Worm (Caenorhabditis elegans) whole organism, young adult: ENCODE results near the gene daf-31.
A peak's percentile ranks its signal among the peaks of the same experiment; 100 is the strongest.

ENCODE experiments used
- B0261.1 ChIP-seq: sonication (generic microtip); optimal IDR thresholded peaks from 2 replicates; lab custom pipeline; 2016; ENCODE audit warnings: mild to moderate bottlenecking, missing genetic modification characterization, moderate library complexity, missing compliant biosample characterization
- B0336.3 ChIP-seq: fragments of 200-800 bp; sonication (Bioruptor generic); IDR thresholded peaks from 2 replicates; pipeline ENCODE4 v1.3.6; 2022; ENCODE audit warnings: missing genetic modification characterization, missing compliant biosample characterization
- F22D6.2 ChIP-seq: sonication (generic microtip); optimal IDR thresholded peaks from 2 replicates; lab custom pipeline; 2016; ENCODE audit warnings: mild to moderate bottlenecking, missing genetic modification characterization, missing compliant biosample characterization
- F37B4.10 ChIP-seq: fragments of 200-800 bp; sonication (Bioruptor generic); IDR thresholded peaks from 2 replicates; pipeline ENCODE4 v1.3.6; 2022; ENCODE audit warnings: missing genetic modification characterization, missing compliant biosample characterization
- F39B2.1 ChIP-seq: fragments of 200-800 bp; sonication (Bioruptor generic); IDR thresholded peaks from 2 replicates; pipeline ENCODE4 v1.3.6; 2022; ENCODE audit warnings: missing genetic modification reagents, missing genetic modification characterization, missing compliant biosample characterization
- F52B5.7 ChIP-seq: sonication (generic microtip); optimal IDR thresholded peaks from 2 replicates; lab custom pipeline; 2016; ENCODE audit warnings: mild to moderate bottlenecking, missing genetic modification characterization, missing compliant biosample characterization
- F55B11.4 ChIP-seq: sonication (generic microtip); optimal IDR thresholded peaks from 2 replicates; lab custom pipeline; 2016; ENCODE audit warnings: missing compliant biosample characterization, missing genetic modification characterization, borderline replicate concordance; ENCODE audit not compliant: insufficient read depth
- F57C9.4 ChIP-seq: sonication (generic microtip); optimal IDR thresholded peaks from 2 replicates; lab custom pipeline; 2017; ENCODE audit warnings: mild to moderate bottlenecking, missing genetic modification characterization, missing compliant biosample characterization
- Y53G8AR.9 ChIP-seq: fragments of 200-800 bp; sonication (Bioruptor generic); conservative IDR thresholded peaks from 2 replicates; pipeline ENCODE4 v1.3.6; 2022; ENCODE audit warnings: missing genetic modification reagents, missing genetic modification characterization, missing compliant biosample characterization
- Y95B8A.8 ChIP-seq: fragments of 200-800 bp; sonication (Bioruptor generic); IDR thresholded peaks from 2 replicates; pipeline ENCODE4 v1.3.6; 2022; ENCODE audit warnings: missing genetic modification reagents, missing genetic modification characterization, missing compliant biosample characterization
- atf-7 ChIP-seq: sonication (generic microtip); optimal IDR thresholded peaks from 2 replicates; lab custom pipeline; 2017; ENCODE audit warnings: mild to moderate bottlenecking, missing genetic modification characterization, missing compliant biosample characterization
- athp-1 ChIP-seq: sonication (generic microtip); optimal IDR thresholded peaks from 2 replicates; lab custom pipeline; 2017; ENCODE audit warnings: mild to moderate bottlenecking, missing genetic modification characterization, missing compliant biosample characterization
- attf-5 ChIP-seq: fragments of 200-800 bp; sonication (Bioruptor generic); optimal IDR thresholded peaks from 2 replicates; lab custom pipeline; 2018; ENCODE audit warnings: mild to moderate bottlenecking, missing genetic modification characterization, missing compliant biosample characterization
- dpff-1 ChIP-seq: sonication (generic microtip); optimal IDR thresholded peaks from 2 replicates; lab custom pipeline; 2017; ENCODE audit warnings: mild to moderate bottlenecking, missing genetic modification characterization, missing compliant biosample characterization
- ets-4 ChIP-seq: fragments of 200-800 bp; sonication (Bioruptor generic); optimal IDR thresholded peaks from 2 replicates; lab custom pipeline; 2018; ENCODE audit warnings: mild to moderate bottlenecking, missing genetic modification characterization, missing compliant biosample characterization
- fkh-3 ChIP-seq: sonication (generic microtip); optimal IDR thresholded peaks from 2 replicates; lab custom pipeline; 2016; ENCODE audit warnings: mild to moderate bottlenecking, missing genetic modification characterization, missing compliant biosample characterization
- him-1 ChIP-seq: sonication (generic microtip); optimal IDR thresholded peaks from 2 replicates; lab custom pipeline; 2016; ENCODE audit warnings: missing genotype, missing genetic modification reagents, missing genetic modification characterization, missing compliant biosample characterization
- hmg-1.2 ChIP-seq: fragments of 200-800 bp; sonication (Bioruptor generic); IDR thresholded peaks from 2 replicates; pipeline ENCODE4 v1.3.6; 2022; ENCODE audit warnings: missing genetic modification reagents, missing genetic modification characterization, missing compliant biosample characterization
- hmg-20 ChIP-seq: fragments of 200-800 bp; sonication (Bioruptor generic); IDR thresholded peaks from 2 replicates; pipeline ENCODE4 v1.3.6; 2022; ENCODE audit warnings: missing genetic modification reagents, missing genetic modification characterization, missing compliant biosample characterization
- hrde-1 ChIP-seq: sonication (generic microtip); optimal IDR thresholded peaks from 2 replicates; lab custom pipeline; 2016; ENCODE audit warnings: missing genetic modification characterization, mild to moderate bottlenecking, missing compliant biosample characterization, moderate library complexity, missing genotype, missing genetic modification reagents, borderline replicate concordance
- hsf-1 ChIP-seq: fragments of 200-800 bp; sonication (Bioruptor generic); IDR thresholded peaks from 2 replicates; pipeline ENCODE4 v1.3.6; 2022; ENCODE audit warnings: missing genetic modification reagents, missing genetic modification characterization, missing compliant biosample characterization
- lsl-1 ChIP-seq: fragments of 200-800 bp; sonication (Bioruptor generic); optimal IDR thresholded peaks from 2 replicates; lab custom pipeline; 2018; ENCODE audit warnings: mild to moderate bottlenecking, missing genetic modification characterization, moderate library complexity, missing compliant biosample characterization
- madf-3 ChIP-seq: fragments of 200-800 bp; sonication (Bioruptor generic); IDR thresholded peaks from 2 replicates; pipeline ENCODE4 v1.3.6; 2022; ENCODE audit warnings: missing genetic modification reagents, missing genetic modification characterization, missing compliant biosample characterization
- madf-6 ChIP-seq: fragments of 200-800 bp; sonication (Bioruptor generic); IDR thresholded peaks from 2 replicates; pipeline ENCODE4 v1.3.6; 2022; ENCODE audit warnings: missing genetic modification reagents, missing genetic modification characterization, missing compliant biosample characterization
- mes-4 ChIP-seq: sonication (generic microtip); optimal IDR thresholded peaks from 2 replicates; lab custom pipeline; 2016; ENCODE audit warnings: missing genotype, missing genetic modification characterization, missing compliant biosample characterization
- nhr-90 ChIP-seq: sonication (generic microtip); optimal IDR thresholded peaks from 2 replicates; lab custom pipeline; 2016; ENCODE audit warnings: missing genotype, mild to moderate bottlenecking, missing genetic modification characterization, missing compliant biosample characterization
- pbrm-1 ChIP-seq: fragments of 200-800 bp; sonication (Bioruptor generic); IDR thresholded peaks from 2 replicates; pipeline ENCODE4 v1.3.6; 2022; ENCODE audit warnings: missing genetic modification reagents, missing genetic modification characterization, missing compliant biosample characterization
- rcor-1 ChIP-seq: fragments of 200-800 bp; sonication (Bioruptor generic); IDR thresholded peaks from 2 replicates; pipeline ENCODE4 v1.3.6; 2022; ENCODE audit warnings: missing genetic modification reagents, missing genetic modification characterization, missing compliant biosample characterization
- repo-1 ChIP-seq: sonication (generic microtip); optimal IDR thresholded peaks from 2 replicates; lab custom pipeline; 2017; ENCODE audit warnings: mild to moderate bottlenecking, missing genetic modification characterization, missing compliant biosample characterization
- sea-2 ChIP-seq: fragments of 200-800 bp; sonication (Bioruptor generic); IDR thresholded peaks from 2 replicates; pipeline ENCODE4 v1.3.6; 2022; ENCODE audit warnings: missing genetic modification characterization, missing compliant biosample characterization
- sptf-2 ChIP-seq: fragments of 200-800 bp; sonication (Bioruptor generic); optimal IDR thresholded peaks from 2 replicates; lab custom pipeline; 2018; ENCODE audit warnings: mild to moderate bottlenecking, missing genetic modification characterization, missing compliant biosample characterization
- tlf-1 ChIP-seq: fragments of 200-800 bp; sonication (Bioruptor generic); optimal IDR thresholded peaks from 2 replicates; lab custom pipeline; 2018; ENCODE audit warnings: mild to moderate bottlenecking, missing genetic modification characterization, missing compliant biosample characterization
- unc-62 ChIP-seq: fragments of 150-350 bp; optimal IDR thresholded peaks from 2 replicates; lab custom pipeline; 2014; ENCODE audit warnings: missing biosample characterization, missing genetic modification reagents, missing genetic modification characterization
- ztf-22 ChIP-seq: fragments of 200-800 bp; sonication (Bioruptor generic); optimal IDR thresholded peaks from 2 replicates; lab custom pipeline; 2018; ENCODE audit warnings: mild to moderate bottlenecking, missing genetic modification characterization, moderate library complexity, missing compliant biosample characterization

daf-31 gene

ce11 chrIV:8260848-8261638, 29.0 kb upstream of the daf-31 start, which contains the start of gene vit-6 (continued):
- TF ChIP-seq Y95B8A.8 (GFP tag; lab: Robert Waterston, UW) (0 out of 2 replicates have a peak, but pooled peaks have one; percentile 27), F55B11.4 (tag; lab: Kevin White, UChicago) (no peak), unc-62 (GFP tag; lab: Kevin White, UChicago) (peak; percentile 91), atf-7 (tag; lab: Kevin White, UChicago) (peak; percentile 20), sea-2 (GFP tag; lab: Robert Waterston, UW) (0 out of 2 replicates have a peak, but pooled peaks have one; percentile 12), dpff-1 (tag; lab: Kevin White, UChicago) (peak; percentile 45), rcor-1 (GFP tag; lab: Robert Waterston, UW) (0 out of 2 replicates have a peak, but pooled peaks have one; percentile 23), athp-1 (tag; lab: Kevin White, UChicago) (no peak), ztf-22 (GFP tag; lab: Kevin White, UChicago) (peak; percentile 8), mes-4 (tag; lab: Kevin White, UChicago) (no peak), hmg-1.2 (GFP tag; lab: Robert Waterston, UW) (peak; percentile 37; the same call in 1 of the 2 replicates), ets-4 (peak; percentile 6), sptf-2 (GFP tag; lab: Kevin White, UChicago) (no peak), F22D6.2 (no peak), pbrm-1 (GFP tag; lab: Robert Waterston, UW) (0 out of 2 replicates have a peak, but pooled peaks have one; percentile 10), madf-6 (GFP tag; lab: Robert Waterston, UW) (no peak), fkh-3 (tag; lab: Kevin White, UChicago) (peak; percentile 24), F52B5.7 (tag; lab: Kevin White, UChicago) (peak; percentile 63), him-1 (tag; lab: Kevin White, UChicago) (no peak), repo-1 (tag; lab: Kevin White, UChicago) (peak; percentile 33)

ce11 chrIV:8262671-8263070, 27.4 kb upstream of the daf-31 start:
- TF ChIP-seq hrde-1 (tag; lab: Kevin White, UChicago): no peak
- no peak for TF ChIP-seq hmg-20 (GFP tag; lab: Robert Waterston, UW)
- TF ChIP-seq lsl-1 (GFP tag; lab: Kevin White, UChicago): no peak
- TF ChIP-seq F22D6.2: peak; percentile 26
- TF ChIP-seq tlf-1: no peak
- TF ChIP-seq madf-3 (GFP tag; lab: Robert Waterston, UW): peak; percentile 60; the same call in 1 of the 2 replicates
- TF ChIP-seq attf-5 (GFP tag; lab: Kevin White, UChicago): no peak
- TF ChIP-seq B0336.3: 0 out of 2 replicates have a peak, but pooled peaks have one; percentile 2
- no peak for TF ChIP-seq F57C9.4 (tag; lab: Kevin White, UChicago)
- TF ChIP-seq B0261.1 (tag; lab: Kevin White, UChicago): no peak
- peak; percentile 65 for TF ChIP-seq repo-1 (tag; lab: Kevin White, UChicago)
- no peak for TF ChIP-seq ztf-22 (GFP tag; lab: Kevin White, UChicago)
- TF ChIP-seq nhr-90 (tag; lab: Kevin White, UChicago): peak; percentile 52
- TF ChIP-seq hsf-1 (GFP tag; lab: Robert Waterston, UW): no peak
- 0 out of 2 replicates have a peak, but pooled peaks have one; percentile 4 for TF ChIP-seq F37B4.10 (GFP tag; lab: Robert Waterston, UW)
- no peak for TF ChIP-seq F39B2.1
- TF ChIP-seq atf-7 (tag; lab: Kevin White, UChicago): peak; percentile 67
- TF ChIP-seq Y53G8AR.9 (GFP tag; lab: Robert Waterston, UW): 0 out of 2 replicates have a peak, but pooled peaks have one; percentile 7
- TF ChIP-seq rcor-1 (GFP tag; lab: Robert Waterston, UW): 0 out of 2 replicates have a peak, but pooled peaks have one; percentile 12
